Worm (Caenorhabditis elegans): ENCODE measurements around the gene C06B8.7.

Gene C06B8.7

DNA sequence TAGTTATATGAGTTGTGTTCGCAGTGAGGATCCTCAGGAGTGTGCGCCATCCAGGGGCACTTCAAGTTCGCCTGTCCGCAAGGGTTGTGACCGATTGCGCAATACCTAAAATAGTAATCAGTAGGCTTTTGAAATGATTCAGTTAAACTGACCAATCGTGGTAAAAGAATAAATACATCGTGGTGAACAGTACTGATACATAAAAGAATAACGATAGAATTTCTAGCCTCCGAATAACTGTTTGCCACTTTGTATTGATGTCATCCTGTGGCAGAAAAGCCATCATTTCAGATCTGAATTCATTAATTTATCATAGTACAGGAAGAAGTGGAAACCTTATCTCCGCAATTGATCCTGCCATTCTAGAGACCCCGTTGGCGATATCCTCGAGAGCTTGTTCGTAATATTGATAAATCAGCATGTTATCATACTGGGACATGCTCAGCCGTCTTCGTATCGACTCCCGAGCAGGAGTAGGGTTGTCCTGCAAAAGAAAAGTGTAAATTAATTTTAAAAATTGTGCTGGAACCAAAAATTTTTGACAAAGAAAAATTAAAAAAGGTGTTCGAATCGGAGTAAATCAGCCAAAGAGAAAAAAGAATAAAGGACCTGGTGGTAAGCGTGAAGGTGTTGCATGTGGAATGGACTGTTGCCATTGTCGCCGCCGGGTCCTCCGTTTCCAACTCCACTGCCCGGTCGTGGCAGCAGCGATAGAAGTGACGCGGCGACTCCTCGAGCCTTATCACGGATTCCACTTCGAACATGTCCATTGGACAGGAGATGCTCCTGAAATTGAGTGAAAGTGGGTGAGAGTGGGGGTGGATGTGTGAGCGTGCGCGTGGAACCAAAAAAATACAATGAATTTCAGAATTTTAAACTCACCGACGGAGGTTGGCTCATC is 14.6 kb downstream of the C06B8.7 start (continued):
- peak; percentile 39; the same call in 1 of the 2 replicates for TF ChIP-seq attf-6 (GFP tag; IDR thresholded peaks at IDR 0.05)
- no peak for TF ChIP-seq egl-18 (GFP tag; IDR thresholded peaks at IDR 0.05)
- TF ChIP-seq B0336.3 (GFP tag; IDR thresholded peaks at IDR 0.05), result peak; percentile 96
- TF ChIP-seq mes-4 (tag; optimal IDR thresholded peaks at IDR 0.05), result no peak
- TF ChIP-seq aptf-2 (GFP tag; conservative IDR thresholded peaks at IDR 0.05), result no peak
- peak; percentile 77 for TF ChIP-seq hsf-1 (GFP tag; IDR thresholded peaks at IDR 0.05)
- no peak for TF ChIP-seq gei-17 (GFP tag; optimal IDR thresholded peaks at IDR 0.05)
- TF ChIP-seq ztf-28 (GFP tag; IDR thresholded peaks at IDR 0.05), result no peak
- TF ChIP-seq ceh-58 (GFP tag; IDR thresholded peaks at IDR 0.05), result 0 out of 2 replicates have a peak, but pooled peaks have one; percentile 27
- no peak for TF ChIP-seq nfyb-1 (GFP tag; IDR thresholded peaks at IDR 0.05)
- no peak for TF ChIP-seq mxl-1 (tag; optimal IDR thresholded peaks at IDR 0.05)
- TF ChIP-seq hmg-1.2 (GFP tag; IDR thresholded peaks at IDR 0.05), result no peak
- no peak for TF ChIP-seq snpc-3.4 (tag; optimal IDR thresholded peaks at IDR 0.05)
- TF ChIP-seq F10E7.11 (tag; optimal IDR thresholded peaks at IDR 0.05), result peak; percentile 8
- TF ChIP-seq ama-1 (optimal IDR thresholded peaks at IDR 0.05), result no peak
- no peak for TF ChIP-seq ama-1 (GFP tag; optimal IDR thresholded peaks at IDR 0.05)
- no peak for TF ChIP-seq fkh-3 (tag; optimal IDR thresholded peaks at IDR 0.05)
- 0 out of 2 replicates have a peak, but pooled peaks have one; percentile 1 for TF ChIP-seq ceh-40 (GFP tag; IDR thresholded peaks at IDR 0.05)
- peak; percentile 62 for TF ChIP-seq zfh-2 (GFP tag; conservative IDR thresholded peaks at IDR 0.05)
- peak; percentile 70; the same call in 1 of the 2 replicates for TF ChIP-seq lin-26 (GFP tag; IDR thresholded peaks at IDR 0.05)
- no peak for TF ChIP-seq dpl-1 (GFP tag; optimal IDR thresholded peaks at IDR 0.05)
- no peak for TF ChIP-seq nhr-80 (tag; optimal IDR thresholded peaks at IDR 0.05)
- peak; percentile 18 for TF ChIP-seq B0261.1 (tag; optimal IDR thresholded peaks at IDR 0.05)
- TF ChIP-seq mcd-1 (GFP tag; IDR thresholded peaks at IDR 0.05), result peak; percentile 38; the same call in 1 of the 2 replicates
- TF ChIP-seq ztf-18 (tag; optimal IDR thresholded peaks at IDR 0.05), result peak; percentile 50
- TF ChIP-seq attf-3 (GFP tag; conservative IDR thresholded peaks at IDR 0.05), result no peak
- peak; percentile 46; the same call in 1 of the 2 replicates for TF ChIP-seq Y53G8AR.9 (GFP tag; conservative IDR thresholded peaks at IDR 0.05)
- peak; percentile 20 for TF ChIP-seq die-1 (tag; optimal IDR thresholded peaks at IDR 0.05)
- no peak for TF ChIP-seq F39B2.1 (GFP tag; IDR thresholded peaks at IDR 0.05)
- TF ChIP-seq lin-35 (GFP tag; optimal IDR thresholded peaks at IDR 0.05), result peak in 1 of 3 experiments; percentile 32
- TF ChIP-seq rec-8 (tag; optimal IDR thresholded peaks at IDR 0.05), result no peak
- TF ChIP-seq C17E4.6 (GFP tag; IDR thresholded peaks at IDR 0.05), result no peak
- no peak for TF ChIP-seq athp-1 (tag; optimal IDR thresholded peaks at IDR 0.05)
- peak; percentile 42 for TF ChIP-seq lsl-1 (GFP tag; optimal IDR thresholded peaks at IDR 0.05)
- no peak for TF ChIP-seq somi-1 (GFP tag; optimal IDR thresholded peaks at IDR 0.05)
- no peak for TF ChIP-seq sdz-38 (tag; optimal IDR thresholded peaks at IDR 0.05)
- TF ChIP-seq F57A8.1 (GFP tag; optimal IDR thresholded peaks at IDR 0.05), result no peak
- no peak for TF ChIP-seq hlh-12 (tag; optimal IDR thresholded peaks at IDR 0.05)
- no peak for TF ChIP-seq Y79H2A.3 (GFP tag; conservative IDR thresholded peaks at IDR 0.05)
- no peak for TF ChIP-seq nhr-90 (tag; optimal IDR thresholded peaks at IDR 0.05)
- TF ChIP-seq madf-3 (GFP tag; IDR thresholded peaks at IDR 0.05), result peak; percentile 87; the same call in 1 of the 2 replicates
- no peak for TF ChIP-seq aptf-3 (GFP tag; IDR thresholded peaks at IDR 0.05)
- peak; percentile 7; the same call in 1 of the 2 replicates for TF ChIP-seq pbrm-1 (GFP tag; IDR thresholded peaks at IDR 0.05)
- peak; percentile 41 for TF ChIP-seq tbp1 (GFP tag; optimal IDR thresholded peaks at IDR 0.05)
- TF ChIP-seq Y56A3A.18 (GFP tag; IDR thresholded peaks at IDR 0.05), result peak; percentile 42; the same call in 1 of the 2 replicates
- peak; percentile 84 for TF ChIP-seq F49E8.2 (tag; optimal IDR thresholded peaks at IDR 0.05; ENCODE audit: insufficient read depth)
- TF ChIP-seq ekl-4 (GFP tag; IDR thresholded peaks at IDR 0.05), result peak; percentile 81
